Worm (Caenorhabditis elegans): Measurements from ENCODE around the gene C55C3.7.

ce11 chrIV:5715341-5716112 is 33.1 kb upstream of the C55C3.7 start:
- TF ChIP-seq ceh-24 (tag; optimal IDR thresholded peaks at IDR 0.05): no peak
- no peak for TF ChIP-seq C08G9.2 (tag; optimal IDR thresholded peaks at IDR 0.05)
- TF ChIP-seq dmd-4 (tag; optimal IDR thresholded peaks at IDR 0.05; ENCODE audit: borderline replicate concordance): no peak
- TF ChIP-seq npax-4 (tag; optimal IDR thresholded peaks at IDR 0.05): no peak
- TF ChIP-seq mec-3 (tag; optimal IDR thresholded peaks at IDR 0.05; ENCODE audit: borderline replicate concordance): no peak
- TF ChIP-seq zip-5 (tag; optimal IDR thresholded peaks at IDR 0.05): no peak
- no peak for TF ChIP-seq nhr-11 (tag; optimal IDR thresholded peaks at IDR 0.05)
- TF ChIP-seq pqm-1 (tag; optimal IDR thresholded peaks at IDR 0.05): no peak
- no peak for TF ChIP-seq pha-4 (tag; optimal IDR thresholded peaks at IDR 0.05)
- no peak for TF ChIP-seq ceh-9 (tag; optimal IDR thresholded peaks at IDR 0.05)
